Worm (Caenorhabditis elegans): ENCODE data around the gene txt-9.

txt-9 gene

DNA sequence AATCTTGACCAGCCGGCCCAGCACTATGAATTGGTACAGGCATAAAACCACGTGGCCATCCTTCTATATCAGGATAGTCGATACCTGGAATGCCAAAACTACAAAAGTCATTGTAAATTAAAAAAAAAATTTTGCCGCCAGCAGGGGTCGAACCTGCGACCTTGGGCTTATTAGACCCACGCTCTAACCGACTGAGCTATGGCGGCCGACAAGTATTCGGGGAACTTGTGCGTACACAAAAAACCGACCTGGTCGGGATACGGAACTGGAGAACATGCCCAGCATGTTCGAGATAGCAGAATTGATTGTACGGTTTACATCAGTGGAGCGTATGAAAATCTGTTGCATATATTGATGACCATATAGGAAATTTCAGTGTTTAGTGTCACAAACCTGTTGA lies 28.3 kb upstream of the txt-9 start (continued):
- TF ChIP-seq madf-5 (GFP tag; IDR thresholded peaks at IDR 0.05) (0 out of 4 replicates have a peak, but pooled peaks of 1 of the 2 experiments have one; percentile 34), tra-1 (GFP tag; IDR thresholded peaks at IDR 0.05) (0 out of 2 replicates have a peak, but pooled peaks have one; percentile 35), lin-13 (GFP tag; optimal IDR thresholded peaks at IDR 0.05) (peak; percentile 30), lim-7 (GFP tag; IDR thresholded peaks at IDR 0.05) (peak; percentile 80), ZK337.2 (GFP tag; IDR thresholded peaks at IDR 0.05) (peak; percentile 58; the same call in 1 of the 2 replicates), dpl-1 (GFP tag; optimal IDR thresholded peaks at IDR 0.05) (peak; percentile 54), unc-62 (GFP tag; optimal IDR thresholded peaks at IDR 0.05 in 1 of 2) (no peak), unc-62 (tag; optimal IDR thresholded peaks at IDR 0.05) (no peak), dmd-6 (GFP tag; IDR thresholded peaks at IDR 0.05) (peak; percentile 73), spr-3 (GFP tag; optimal IDR thresholded peaks at IDR 0.05) (peak; percentile 40), snpc-1.2 (GFP tag; IDR thresholded peaks at IDR 0.05) (peak; percentile 77), sdz-12 (GFP tag; optimal IDR thresholded peaks at IDR 0.05) (peak; percentile 55), nhr-41 (GFP tag; IDR thresholded peaks at IDR 0.05) (no peak), mxl-2 (GFP tag; conservative IDR thresholded peaks at IDR 0.05) (no peak), daf-8 (GFP tag; IDR thresholded peaks at IDR 0.05) (no peak), ceh-20 (GFP tag; IDR thresholded peaks at IDR 0.05) (0 out of 2 replicates have a peak, but pooled peaks have one; percentile 45), ZK546.5 (tag; optimal IDR thresholded peaks at IDR 0.05) (no peak), lir-3 (tag; optimal IDR thresholded peaks at IDR 0.05) (no peak), vab-7 (GFP tag; IDR thresholded peaks at IDR 0.05) (peak; percentile 61), nhr-28 (tag; optimal IDR thresholded peaks at IDR 0.05) (peak; percentile 38), ztf-7 (tag; optimal IDR thresholded peaks at IDR 0.05) (no peak), nhr-111 (GFP tag; optimal IDR thresholded peaks at IDR 0.05) (peak; percentile 52), daf-19 (GFP tag; conservative IDR thresholded peaks at IDR 0.05) (peak; percentile 83), aly-2 (tag; optimal IDR thresholded peaks at IDR 0.05) (no peak), lin-39 (tag; optimal IDR thresholded peaks at IDR 0.05) (no peak), nhr-48 (tag; optimal IDR thresholded peaks at IDR 0.05) (peak; percentile 34), lin-1 (GFP tag; IDR thresholded peaks at IDR 0.05) (peak; percentile 56; the same call in 1 of the 2 replicates), F44E2.7 (GFP tag; IDR thresholded peaks at IDR 0.05) (no peak), Y105C5A.15 (GFP tag; IDR thresholded peaks at IDR 0.05) (peak; percentile 86; the same call in 1 of the 2 replicates), daf-12 (tag; optimal IDR thresholded peaks at IDR 0.05) (no peak), mxl-3 (GFP tag; optimal IDR thresholded peaks at IDR 0.05) (peak; percentile 43)

DNA sequence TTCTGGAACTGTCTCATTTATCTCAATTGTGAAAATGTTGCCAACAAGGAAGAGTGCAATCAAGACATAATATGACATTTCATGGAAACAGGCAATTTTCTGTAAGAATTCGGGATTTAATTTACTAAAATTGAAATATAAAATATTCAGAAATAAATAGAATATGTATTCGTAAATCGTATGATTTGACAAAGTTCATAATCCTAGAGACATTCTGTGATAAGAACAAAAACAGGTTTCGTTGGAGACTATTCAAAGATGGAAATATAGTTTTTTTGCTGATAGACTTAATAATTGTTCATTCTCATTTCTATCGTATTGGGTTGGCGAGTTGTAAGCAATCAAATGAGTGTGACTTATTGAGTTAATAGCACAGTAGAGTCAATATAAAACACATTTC lies 27.5 kb upstream of the txt-9 start, which contains the start of gene C27A2.12:
Gene C27A2.12 (minus strand): TSS at position 101 of the 400 bp plus-strand sequence.
- no peak for TF ChIP-seq nhr-77 (tag; optimal IDR thresholded peaks at IDR 0.05)
- no peak for TF ChIP-seq ztf-11 (tag; optimal IDR thresholded peaks at IDR 0.05)
- TF ChIP-seq vab-7 (GFP tag; IDR thresholded peaks at IDR 0.05): no peak
- TF ChIP-seq daf-12 (tag; optimal IDR thresholded peaks at IDR 0.05): no peak
- TF ChIP-seq mdt-29 (GFP tag; IDR thresholded peaks at IDR 0.05): no peak
- TF ChIP-seq sdz-12 (GFP tag; optimal IDR thresholded peaks at IDR 0.05): no peak
- no peak for TF ChIP-seq daf-8 (GFP tag; IDR thresholded peaks at IDR 0.05)
- no peak for TF ChIP-seq set-16 (GFP tag; IDR thresholded peaks at IDR 0.05)
- no peak for TF ChIP-seq lin-29 (GFP tag; IDR thresholded peaks at IDR 0.05)
- no peak for TF ChIP-seq madf-9 (GFP tag; conservative IDR thresholded peaks at IDR 0.05)
- TF ChIP-seq duxl-1 (tag; optimal IDR thresholded peaks at IDR 0.05; ENCODE audit: poor library complexity): no peak
- no peak for TF ChIP-seq nhr-48 (tag; optimal IDR thresholded peaks at IDR 0.05)
- no peak for TF ChIP-seq F44E2.7 (GFP tag; IDR thresholded peaks at IDR 0.05)
- no peak for TF ChIP-seq spr-3 (GFP tag; optimal IDR thresholded peaks at IDR 0.05)
- TF ChIP-seq ZK546.5 (tag; optimal IDR thresholded peaks at IDR 0.05): no peak
- no peak for TF ChIP-seq F37D6.2 (tag; optimal IDR thresholded peaks at IDR 0.05)
- TF ChIP-seq zfp-3 (GFP tag; conservative IDR thresholded peaks at IDR 0.05): no peak
- no peak for TF ChIP-seq ztf-7 (tag; optimal IDR thresholded peaks at IDR 0.05)
- TF ChIP-seq saeg-2 (GFP tag; IDR thresholded peaks at IDR 0.05): no peak

All from whole organism, L4 larva.